Fruit fly (Drosophila melanogaster): Measurements from ENCODE around the gene Polr2D.

Gene Polr2D

dm6 chr3R:18230229-18230628 lies 25.1 kb downstream of the Polr2D start:
- TF ChIP-seq svp (GFP tag): peak; percentile 72
- no peak for TF ChIP-seq CG6276 (GFP tag; optimal IDR thresholded peaks at IDR 0.05)

DNA sequence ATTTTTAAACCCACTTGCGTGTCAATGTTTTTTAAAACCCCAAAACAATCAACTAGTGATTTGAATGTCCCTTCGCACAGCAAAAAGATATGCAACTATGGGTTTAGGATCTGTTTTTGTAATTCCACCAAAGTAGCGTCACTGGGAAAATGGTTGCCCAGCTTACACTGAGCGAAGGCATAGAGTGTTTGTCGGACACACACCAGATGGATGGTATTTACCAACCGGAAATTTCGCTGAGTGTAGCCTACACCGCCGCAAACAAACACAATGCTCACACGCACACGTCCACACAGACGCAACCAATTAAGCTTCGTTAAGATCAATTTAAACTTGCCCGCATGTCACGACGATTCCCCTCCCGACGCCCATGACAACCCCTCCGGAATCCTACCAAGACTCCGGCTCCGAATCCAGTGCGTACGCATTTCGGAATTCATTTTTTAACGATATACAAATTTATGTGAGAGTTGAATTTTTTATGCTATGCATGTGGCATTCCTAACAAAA lies 26.5 kb downstream of the Polr2D start:
- TF ChIP-seq svp (GFP tag) (peak; percentile 44), Eip78C (GFP tag) (peak; percentile 66), CG34406 (GFP tag; optimal IDR thresholded peaks at IDR 0.05) (no peak)

dm6 chr3R:18227385-18227784 lies 27.9 kb downstream of the Polr2D start:
- TF ChIP-seq Eip93F (GFP tag; optimal IDR thresholded peaks at IDR 0.05): no peak
- TF ChIP-seq Sox102F (GFP tag; optimal IDR thresholded peaks at IDR 0.05): no peak
- peak; percentile 95 for TF ChIP-seq svp (GFP tag)
- TF ChIP-seq CG11294 (GFP tag; IDR thresholded peaks at IDR 0.05): no peak
- TF ChIP-seq vri (GFP tag; optimal IDR thresholded peaks at IDR 0.05): peak; percentile 49
- TF ChIP-seq CG6163 (GFP tag; IDR thresholded peaks at IDR 0.05): no peak
- TF ChIP-seq spab (GFP tag; optimal IDR thresholded peaks at IDR 0.05): no peak
- TF ChIP-seq CG7368 (GFP tag; optimal IDR thresholded peaks at IDR 0.05): no peak

dm6 chr3R:18226809-18227157 lies 28.5 kb downstream of the Polr2D start:
- TF ChIP-seq Blimp-1 (GFP tag; optimal IDR thresholded peaks at IDR 0.05): no peak
- TF ChIP-seq Gug (GFP tag; IDR thresholded peaks at IDR 0.05): no peak
- no peak for TF ChIP-seq pdm3 (GFP tag; optimal IDR thresholded peaks at IDR 0.05)
- TF ChIP-seq Sox102F (GFP tag; optimal IDR thresholded peaks at IDR 0.05): no peak
- no peak for TF ChIP-seq CG3032 (tag; optimal IDR thresholded peaks at IDR 0.05)
- no peak for TF ChIP-seq esn (GFP tag; optimal IDR thresholded peaks at IDR 0.05)
- TF ChIP-seq CG9139 (GFP tag; optimal IDR thresholded peaks at IDR 0.05): no peak
- TF ChIP-seq Ets96B (tag; optimal IDR thresholded peaks at IDR 0.05): no peak
- TF ChIP-seq fkh (GFP tag; optimal IDR thresholded peaks at IDR 0.05): no peak
- TF ChIP-seq CG7368 (GFP tag; optimal IDR thresholded peaks at IDR 0.05): no peak
- no peak for TF ChIP-seq CG32006 (GFP tag; optimal IDR thresholded peaks at IDR 0.05)
- TF ChIP-seq Ets21C (GFP tag; optimal IDR thresholded peaks at IDR 0.05): no peak
- no peak for TF ChIP-seq CG6276 (GFP tag; optimal IDR thresholded peaks at IDR 0.05)

- TF ChIP-seq CG6163 (GFP tag; IDR thresholded peaks at IDR 0.05) (no peak), lz (GFP tag; optimal IDR thresholded peaks at IDR 0.05) (peak; percentile 19), svp (GFP tag) (peak; percentile 75), Blimp-1 (GFP tag; optimal IDR thresholded peaks at IDR 0.05) (no peak), Sox14 (GFP tag; optimal IDR thresholded peaks at IDR 0.05) (peak; percentile 7), spab (GFP tag; optimal IDR thresholded peaks at IDR 0.05) (no peak), dsx (GFP tag; optimal IDR thresholded peaks at IDR 0.05; ENCODE audit: poor library complexity, severe bottlenecking) (peak; percentile 28), Eip75B (GFP tag; optimal IDR thresholded peaks at IDR 0.05) (no peak), net (GFP tag; optimal IDR thresholded peaks at IDR 0.05) (no peak), esn (GFP tag; optimal IDR thresholded peaks at IDR 0.05) (peak; percentile 17), vri (GFP tag; optimal IDR thresholded peaks at IDR 0.05) (peak; percentile 82), Ets21C (GFP tag; optimal IDR thresholded peaks at IDR 0.05) (no peak), Eip78C (GFP tag) (no peak), topi (GFP tag; optimal IDR thresholded peaks at IDR 0.05) (peak; percentile 2), fkh (GFP tag; optimal IDR thresholded peaks at IDR 0.05) (peak; percentile 79), pdm3 (GFP tag; optimal IDR thresholded peaks at IDR 0.05) (no peak), CG16779 (tag; optimal IDR thresholded peaks at IDR 0.05) (no peak), CG7368 (GFP tag; optimal IDR thresholded peaks at IDR 0.05) (no peak), cyc (GFP tag; optimal IDR thresholded peaks at IDR 0.05) (no peak), fd59A (GFP tag; optimal IDR thresholded peaks at IDR 0.05) (no peak)
These were observed 29.1 kb downstream of the Polr2D start, which contains the start of the genes CG7168 and Mdh2 for dm6 chr3R:18226043-18226808. TSS of gene CG7168 (minus strand) at chr3R:18226082. TSS of gene Mdh2 (plus strand) at chr3R:18226396.
